Worm (Caenorhabditis elegans) whole organism, L3 larva: Measurements from ENCODE around the gene bath-39.

Experiments used
- R02D3.7 ChIP-seq: fragments of 150-350 bp; optimal IDR thresholded peaks from 2 replicates; lab custom pipeline; 2014; ENCODE audit warnings: missing biosample characterization, missing genetic modification characterization
- aly-2 ChIP-seq: fragments of 150-350 bp; optimal IDR thresholded peaks from 2 replicates; lab custom pipeline; 2014; ENCODE audit warnings: missing biosample characterization, missing genetic modification characterization
- ama-1 ChIP-seq: fragments of 150-350 bp; optimal IDR thresholded peaks from 2 replicates; lab custom pipeline; 2018
- ceh-28 ChIP-seq: fragments of 150-350 bp; optimal IDR thresholded peaks from 2 replicates; lab custom pipeline; 2014; ENCODE audit warnings: missing biosample characterization, missing genetic modification reagents, missing genetic modification characterization
- ceh-9 ChIP-seq: sonication (generic microtip); optimal IDR thresholded peaks from 2 replicates; lab custom pipeline; 2018; ENCODE audit warnings: missing biosample characterization, missing genetic modification characterization
- fkh-10 ChIP-seq: sonication (generic microtip); optimal IDR thresholded peaks from 2 replicates; lab custom pipeline; 2017; ENCODE audit warnings: missing biosample characterization, missing genetic modification reagents, missing genetic modification characterization
- nhr-12 ChIP-seq: fragments of 150-350 bp; optimal IDR thresholded peaks from 2 replicates; lab custom pipeline; 2014; ENCODE audit warnings: missing biosample characterization, missing genetic modification characterization
- nhr-237 ChIP-seq: fragments of 150-350 bp; optimal IDR thresholded peaks from 2 replicates; lab custom pipeline; 2014; ENCODE audit warnings: missing biosample characterization, missing genetic modification characterization
- nhr-76 ChIP-seq: fragments of 150-350 bp; sonication (generic microtip); optimal IDR thresholded peaks from 5 replicates; lab custom pipeline; 2014; ENCODE audit warnings: missing biosample characterization, missing genetic modification characterization
- nhr-77 ChIP-seq: fragments of 150-350 bp; optimal IDR thresholded peaks from 2 replicates; lab custom pipeline; 2014; ENCODE audit warnings: missing biosample characterization, missing genetic modification characterization
- tbx-2 ChIP-seq: sonication (generic microtip); optimal IDR thresholded peaks from 2 replicates; lab custom pipeline; 2016; ENCODE audit warnings: mild to moderate bottlenecking, missing genetic modification characterization, missing compliant biosample characterization
- unc-39 ChIP-seq: sonication (generic microtip); optimal IDR thresholded peaks from 4 replicates; lab custom pipeline; 2017; ENCODE audit warnings: missing biosample characterization, missing genetic modification characterization
- unc-62 ChIP-seq: fragments of 150-350 bp; sonication (generic microtip); optimal IDR thresholded peaks from 4 replicates; lab custom pipeline; 2014; ENCODE audit warnings: missing biosample characterization, missing genetic modification reagents, missing genetic modification characterization

- TF ChIP-seq ceh-9 (tag; lab: Kevin White, UChicago) (no peak), nhr-12 (tag; lab: Kevin White, UChicago) (no peak), R02D3.7 (no peak), unc-39 (tag; lab: Kevin White, UChicago) (no peak), fkh-10 (no peak), nhr-77 (no peak), ceh-28 (tag; lab: Kevin White, UChicago) (no peak), tbx-2 (tag; lab: Kevin White, UChicago) (no peak), ama-1 (lab: Kevin White, UChicago) (no peak), aly-2 (tag; lab: Kevin White, UChicago) (no peak), unc-62 (GFP tag; lab: Kevin White, UChicago) (no peak), nhr-76 (tag; lab: Kevin White, UChicago) (no peak), nhr-237 (tag; lab: Kevin White, UChicago) (no peak)
Observed at ce11 chrV:13484339-13484738, 25.1 kb downstream of the bath-39 start, which contains the start of gene T10G3.4.
